Worm (Caenorhabditis elegans): ENCODE results near the gene cest-35.1.

cest-35.1 gene

ce11 chrV:5252016-5252415, 9.1 kb upstream of the cest-35.1 start, which contains the start of gene srt-68:
Gene srt-68, minus strand, starts transcription at chrV:5252116.
- TF ChIP-seq bed-3 (GFP tag; optimal IDR thresholded peaks at IDR 0.05) = no peak

- TF ChIP-seq flh-1 (GFP tag; optimal IDR thresholded peaks at IDR 0.05) (no peak), tbx-8 (GFP tag; optimal IDR thresholded peaks at IDR 0.05) (no peak), nhr-28 (tag; optimal IDR thresholded peaks at IDR 0.05) (no peak), lsy-2 (tag; optimal IDR thresholded peaks at IDR 0.05) (no peak), sptf-1 (tag; optimal IDR thresholded peaks at IDR 0.05) (no peak), ceh-43 (GFP tag; optimal IDR thresholded peaks at IDR 0.05) (no peak), snpc-4 (tag; optimal IDR thresholded peaks at IDR 0.05) (no peak), elt-1 (tag; optimal IDR thresholded peaks at IDR 0.05; ENCODE audit: borderline replicate concordance, insufficient read depth) (no peak)
These were observed 3.0 kb downstream of the cest-35.1 start, which contains the start of gene B0238.15 for ce11 chrV:5239903-5240302. Gene B0238.15, plus strand, starts transcription at chrV:5240203.

- TF ChIP-seq elt-3 (tag; optimal IDR thresholded peaks at IDR 0.05) = no peak
- TF ChIP-seq ceh-83 (GFP tag; optimal IDR thresholded peaks at IDR 0.05) = no peak
- peak; percentile 28 for TF ChIP-seq ceh-39 (tag; optimal IDR thresholded peaks at IDR 0.05)
- TF ChIP-seq drap-1 (GFP tag; optimal IDR thresholded peaks at IDR 0.05) = no peak
These were observed 3.5 kb downstream of the cest-35.1 start, which contains the start of gene C52A10.3 for ce11 chrV:5239404-5239803. Gene C52A10.3, minus strand, starts transcription at chrV:5239504.

- TF ChIP-seq unc-62 (GFP tag; optimal IDR thresholded peaks at IDR 0.05) (no peak), lin-13 (tag; optimal IDR thresholded peaks at IDR 0.05) (no peak), nhr-12 (tag; optimal IDR thresholded peaks at IDR 0.05) (no peak), ztf-11 (tag; optimal IDR thresholded peaks at IDR 0.05) (no peak), mab-5 (tag; optimal IDR thresholded peaks at IDR 0.05) (no peak), nhr-76 (tag; optimal IDR thresholded peaks at IDR 0.05) (no peak), flh-1 (GFP tag; optimal IDR thresholded peaks at IDR 0.05) (no peak)
These were observed 5.8 kb downstream of the cest-35.1 start, which contains the start of gene cest-35.2 for ce11 chrV:5237116-5237515. Gene cest-35.2, minus strand, starts transcription at chrV:5237216.

- TF ChIP-seq ham-2 (GFP tag; optimal IDR thresholded peaks at IDR 0.05) = no peak
- TF ChIP-seq nhr-237 (tag; optimal IDR thresholded peaks at IDR 0.05) = no peak
- TF ChIP-seq ceh-83 (GFP tag; optimal IDR thresholded peaks at IDR 0.05) = no peak
- TF ChIP-seq tbx-8 (GFP tag; optimal IDR thresholded peaks at IDR 0.05) = no peak
- TF ChIP-seq elt-1 (tag; optimal IDR thresholded peaks at IDR 0.05; ENCODE audit: borderline replicate concordance, insufficient read depth) = no peak
- no peak for TF ChIP-seq drap-1 (GFP tag; optimal IDR thresholded peaks at IDR 0.05)
- no peak for TF ChIP-seq cnd-1 (tag; optimal IDR thresholded peaks at IDR 0.05)
- TF ChIP-seq pha-4 (tag; optimal IDR thresholded peaks at IDR 0.05) = no peak
- TF ChIP-seq M03D4.4 (tag; optimal IDR thresholded peaks at IDR 0.05) = no peak
- TF ChIP-seq nhr-28 (tag; optimal IDR thresholded peaks at IDR 0.05) = no peak
- TF ChIP-seq snpc-4 (tag; optimal IDR thresholded peaks at IDR 0.05) = no peak
These were observed 9.2 kb downstream of the cest-35.1 start, which contains the start of gene cest-32 for ce11 chrV:5233777-5234176. Gene cest-32, minus strand, starts transcription at chrV:5233891.

ce11 chrV:5228513-5228912, 14.4 kb downstream of the cest-35.1 start:
- TF ChIP-seq tbx-8 (GFP tag; optimal IDR thresholded peaks at IDR 0.05) (no peak), mep-1 (tag; optimal IDR thresholded peaks at IDR 0.05) (no peak), ztf-11 (tag; optimal IDR thresholded peaks at IDR 0.05) (no peak), elt-1 (tag; optimal IDR thresholded peaks at IDR 0.05; ENCODE audit: borderline replicate concordance, insufficient read depth) (no peak), elt-3 (tag; optimal IDR thresholded peaks at IDR 0.05) (no peak), flh-1 (GFP tag; optimal IDR thresholded peaks at IDR 0.05) (no peak), lsy-2 (tag; optimal IDR thresholded peaks at IDR 0.05) (no peak), mab-5 (tag; optimal IDR thresholded peaks at IDR 0.05) (no peak), ham-2 (GFP tag; optimal IDR thresholded peaks at IDR 0.05) (no peak), zip-8 (tag; optimal IDR thresholded peaks at IDR 0.05) (no peak), ceh-39 (tag; optimal IDR thresholded peaks at IDR 0.05) (no peak), pha-4 (tag; optimal IDR thresholded peaks at IDR 0.05) (no peak), blmp-1 (tag; optimal IDR thresholded peaks at IDR 0.05) (no peak), unc-120 (tag; optimal IDR thresholded peaks at IDR 0.05; ENCODE audit: poor library complexity, severe bottlenecking) (no peak), bed-3 (GFP tag; optimal IDR thresholded peaks at IDR 0.05) (no peak), cnd-1 (tag; optimal IDR thresholded peaks at IDR 0.05) (no peak)
